Worm (Caenorhabditis elegans) whole organism, L4 larva: ENCODE results near the gene kdp-1.

Experiments used
- F26F4.8 ChIP-seq: fragments of 200-800 bp; sonication (Bioruptor generic); conservative IDR thresholded peaks from 2 replicates; pipeline ENCODE4 v1.3.6; 2022; ENCODE audit warnings: missing genetic modification characterization, missing compliant biosample characterization
- F49E8.2 ChIP-seq: sonication (generic microtip); optimal IDR thresholded peaks from 2 replicates; lab custom pipeline; 2016; ENCODE audit warnings: missing compliant biosample characterization, mild to moderate bottlenecking, missing genetic modification characterization, borderline replicate concordance
- T20F7.1 ChIP-seq: fragments of 200-800 bp; sonication (Bioruptor generic); optimal IDR thresholded peaks from 2 replicates; lab custom pipeline; 2018; ENCODE audit warnings: mild to moderate bottlenecking, missing genetic modification characterization, missing compliant biosample characterization
- Y105C5A.15 ChIP-seq: fragments of 200-800 bp; sonication (Bioruptor generic); IDR thresholded peaks from 2 replicates; pipeline ENCODE4 v1.3.6; 2022; ENCODE audit warnings: missing genetic modification characterization, missing compliant biosample characterization
- Y5F2A.4 ChIP-seq: fragments of 200-800 bp; sonication (Bioruptor generic); optimal IDR thresholded peaks from 2 replicates; lab custom pipeline; 2018; ENCODE audit warnings: mild to moderate bottlenecking, missing genetic modification characterization, missing compliant biosample characterization
- Y75B8A.6 ChIP-seq: fragments of 200-800 bp; sonication (Bioruptor generic); IDR thresholded peaks from 2 replicates; pipeline ENCODE4 v1.3.6; 2022; ENCODE audit warnings: missing genetic modification reagents, missing genetic modification characterization, missing compliant biosample characterization
- ZK337.2 ChIP-seq: fragments of 200-800 bp; sonication (Bioruptor generic); IDR thresholded peaks from 2 replicates; pipeline ENCODE4 v1.3.6; 2022; ENCODE audit warnings: missing genetic modification reagents, missing genetic modification characterization, missing compliant biosample characterization
- ama-1 ChIP-seq: fragments of 150-350 bp; optimal IDR thresholded peaks from 2 replicates; lab custom pipeline; 2014; ENCODE audit warnings: inconsistent platforms, mixed read lengths
- ceh-32 ChIP-seq: sonication (generic microtip); optimal IDR thresholded peaks from 2 replicates; lab custom pipeline; 2016; ENCODE audit warnings: mild to moderate bottlenecking, missing genetic modification characterization, missing compliant biosample characterization; ENCODE audit not compliant: poor library complexity
- ceh-82 ChIP-seq: sonication (generic microtip); optimal IDR thresholded peaks from 2 replicates; lab custom pipeline; 2017; ENCODE audit warnings: missing biosample characterization, missing genetic modification characterization
- ctbp-1 ChIP-seq: fragments of 200-800 bp; sonication (Bioruptor generic); IDR thresholded peaks from 2 replicates; pipeline ENCODE4 v1.3.6; 2022; ENCODE audit warnings: missing genetic modification reagents, missing genetic modification characterization, missing compliant biosample characterization
- daf-8 ChIP-seq: fragments of 200-800 bp; sonication (Bioruptor generic); IDR thresholded peaks from 2 replicates; pipeline ENCODE4 v1.3.6; 2022; ENCODE audit warnings: missing genetic modification characterization, missing compliant biosample characterization
- dpl-1 ChIP-seq: fragments of 150-350 bp; optimal IDR thresholded peaks from 2 replicates; lab custom pipeline; 2014; ENCODE audit warnings: missing biosample characterization, missing genetic modification reagents, missing genetic modification characterization
- duxl-1 ChIP-seq: sonication (generic microtip); optimal IDR thresholded peaks from 2 replicates; lab custom pipeline; 2016; ENCODE audit warnings: mild to moderate bottlenecking, missing genetic modification characterization, moderate library complexity, missing compliant biosample characterization; ENCODE audit not compliant: poor library complexity
- fos-1 ChIP-seq: fragments of 150-350 bp; optimal IDR thresholded peaks from 2 replicates; lab custom pipeline; 2014; ENCODE audit warnings: missing biosample characterization, missing genetic modification characterization
- hlh-11 ChIP-seq: fragments of 200-800 bp; sonication (Bioruptor generic); optimal IDR thresholded peaks from 2 replicates; lab custom pipeline; 2018; ENCODE audit warnings: mild to moderate bottlenecking, missing genetic modification characterization, missing compliant biosample characterization
- hlh-30 ChIP-seq: sonication (generic microtip); optimal IDR thresholded peaks from 2 replicates; lab custom pipeline; 2017; ENCODE audit warnings: antibody characterized with exemption, mild to moderate bottlenecking, missing genetic modification characterization, missing compliant biosample characterization; ENCODE audit not compliant: insufficient read depth
- hmg-1.1 ChIP-seq: fragments of 200-800 bp; sonication (Bioruptor generic); IDR thresholded peaks from 2 replicates; pipeline ENCODE4 v1.3.6; 2022; ENCODE audit warnings: missing genetic modification reagents, missing genetic modification characterization, missing compliant biosample characterization
- jun-1 ChIP-seq: fragments of 150-350 bp; optimal IDR thresholded peaks from 2 replicates; lab custom pipeline; 2014; ENCODE audit warnings: missing biosample characterization, missing genetic modification reagents, missing genetic modification characterization
- lim-7 ChIP-seq: fragments of 200-800 bp; sonication (Bioruptor generic); IDR thresholded peaks from 2 replicates; pipeline ENCODE4 v1.3.6; 2022; ENCODE audit warnings: missing genetic modification characterization, missing compliant biosample characterization
- lin-13 ChIP-seq: fragments of 150-350 bp; optimal IDR thresholded peaks from 2 replicates; lab custom pipeline; 2014; ENCODE audit warnings: missing biosample characterization, missing genetic modification reagents, missing genetic modification characterization
- lin-29 ChIP-seq: fragments of 200-800 bp; sonication (Bioruptor generic); IDR thresholded peaks from 2 replicates; pipeline ENCODE4 v1.3.6; 2022; ENCODE audit warnings: missing genetic modification reagents, missing genetic modification characterization, missing compliant biosample characterization
- lin-38 ChIP-seq: fragments of 200-800 bp; sonication (Bioruptor generic); IDR thresholded peaks from 2 replicates; pipeline ENCODE4 v1.3.6; 2022; ENCODE audit warnings: missing genetic modification reagents, missing genetic modification characterization, missing compliant biosample characterization
- lir-3 ChIP-seq: sonication (generic microtip); optimal IDR thresholded peaks from 2 replicates; lab custom pipeline; 2016; ENCODE audit warnings: mild to moderate bottlenecking, missing genetic modification characterization, missing compliant biosample characterization
- madf-5 ChIP-seq, 2 experiments: fragments of 200-800 bp; sonication (Bioruptor generic); IDR thresholded peaks; 2 replicates each; pipeline ENCODE4 v1.3.6; 2022; ENCODE audit warnings: missing compliant biosample characterization in 2 of 2, missing genetic modification characterization in 2 of 2
- mxl-2 ChIP-seq: fragments of 200-800 bp; sonication (Bioruptor generic); conservative IDR thresholded peaks from 2 replicates; pipeline ENCODE4 v1.3.6; 2022; ENCODE audit warnings: missing genetic modification reagents, missing genetic modification characterization, missing compliant biosample characterization
- nhr-102 ChIP-seq: sonication (generic microtip); optimal IDR thresholded peaks from 2 replicates; lab custom pipeline; 2016; ENCODE audit warnings: mild to moderate bottlenecking, missing genetic modification characterization, moderate library complexity, missing compliant biosample characterization
- nhr-11 ChIP-seq: fragments of 150-350 bp; optimal IDR thresholded peaks from 2 replicates; lab custom pipeline; 2014; ENCODE audit warnings: missing biosample characterization, missing genetic modification characterization
- nhr-41 ChIP-seq: fragments of 200-800 bp; sonication (Bioruptor generic); IDR thresholded peaks from 2 replicates; pipeline ENCODE4 v1.3.6; 2022; ENCODE audit warnings: missing genetic modification reagents, missing genetic modification characterization, missing compliant biosample characterization
- pqm-1 ChIP-seq: sonication (generic microtip); optimal IDR thresholded peaks from 2 replicates; lab custom pipeline; 2017; ENCODE audit warnings: missing biosample characterization, missing genetic modification characterization
- saeg-2 ChIP-seq: fragments of 200-800 bp; sonication (Bioruptor generic); IDR thresholded peaks from 2 replicates; pipeline ENCODE4 v1.3.6; 2022; ENCODE audit warnings: missing genetic modification reagents, missing genetic modification characterization, missing compliant biosample characterization
- set-16 ChIP-seq: fragments of 200-800 bp; sonication (Bioruptor generic); IDR thresholded peaks from 2 replicates; pipeline ENCODE4 v1.3.6; 2022; ENCODE audit warnings: missing genetic modification reagents, missing genetic modification characterization, missing compliant biosample characterization
- skn-1 ChIP-seq: fragments of 150-350 bp; optimal IDR thresholded peaks from 2 replicates; lab custom pipeline; 2014; ENCODE audit warnings: missing biosample characterization, missing genetic modification characterization
- snpc-4 ChIP-seq: fragments of 150-350 bp; optimal IDR thresholded peaks from 2 replicates; lab custom pipeline; 2014; ENCODE audit warnings: missing biosample characterization, missing genetic modification characterization
- spr-1 ChIP-seq: sonication (generic microtip); optimal IDR thresholded peaks from 2 replicates; lab custom pipeline; 2016; ENCODE audit warnings: mild to moderate bottlenecking, missing genetic modification characterization, missing compliant biosample characterization
- tra-1 ChIP-seq: fragments of 200-800 bp; sonication (Bioruptor generic); IDR thresholded peaks from 2 replicates; pipeline ENCODE4 v1.3.6; 2022; ENCODE audit warnings: missing genetic modification reagents, missing genetic modification characterization, missing compliant biosample characterization
- unc-130 ChIP-seq: sonication (generic microtip); optimal IDR thresholded peaks from 2 replicates; lab custom pipeline; 2016; ENCODE audit warnings: missing genetic modification reagents, missing genetic modification characterization, missing compliant biosample characterization
- unc-39 ChIP-seq: sonication (generic microtip); optimal IDR thresholded peaks from 2 replicates; lab custom pipeline; 2017; ENCODE audit warnings: missing biosample characterization, missing genetic modification characterization
- vab-7 ChIP-seq: fragments of 200-800 bp; sonication (Bioruptor generic); IDR thresholded peaks from 2 replicates; pipeline ENCODE4 v1.3.6; 2022; ENCODE audit warnings: missing genetic modification reagents, missing genetic modification characterization, missing compliant biosample characterization
- zfp-3 ChIP-seq: fragments of 200-800 bp; sonication (Bioruptor generic); conservative IDR thresholded peaks from 2 replicates; pipeline ENCODE4 v1.3.6; 2022; ENCODE audit warnings: missing genetic modification reagents, missing genetic modification characterization, missing compliant biosample characterization

kdp-1 gene

DNA sequence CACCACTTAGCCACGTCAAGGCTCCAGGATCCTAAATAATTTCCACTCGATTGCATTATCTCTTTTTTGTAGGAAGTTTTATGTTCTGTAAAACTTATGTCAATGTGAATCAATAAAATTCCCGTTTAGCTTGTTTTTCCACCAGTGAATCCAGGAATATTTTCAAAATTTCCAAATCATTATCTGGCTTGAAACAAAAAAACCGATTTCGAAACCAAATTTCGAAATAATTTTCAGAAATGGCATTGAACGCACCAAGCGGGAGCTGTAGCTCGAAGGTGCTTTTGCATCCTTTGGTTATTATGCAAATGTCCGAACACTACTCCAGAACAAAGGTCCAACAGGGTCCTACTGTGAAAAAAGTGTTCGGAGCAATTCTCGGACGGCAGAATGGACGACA, 603 bp downstream of the kdp-1 start, which contains the start of gene csn-6 (continued):
- no peak for TF ChIP-seq skn-1
- no peak for TF ChIP-seq jun-1 (tag; lab: Kevin White, UChicago)
- TF ChIP-seq Y75B8A.6 (GFP tag; lab: Robert Waterston, UW) = no peak
- TF ChIP-seq ama-1 (lab: Kevin White, UChicago) = peak; percentile 51
- no peak for TF ChIP-seq ZK337.2 (GFP tag; lab: Robert Waterston, UW)
- TF ChIP-seq T20F7.1 (GFP tag; lab: Kevin White, UChicago) = no peak
- TF ChIP-seq F49E8.2 = no peak
- TF ChIP-seq saeg-2 (GFP tag; lab: Robert Waterston, UW) = no peak
- no peak for TF ChIP-seq fos-1 (tag; lab: Kevin White, UChicago)
- no peak for TF ChIP-seq unc-39

DNA sequence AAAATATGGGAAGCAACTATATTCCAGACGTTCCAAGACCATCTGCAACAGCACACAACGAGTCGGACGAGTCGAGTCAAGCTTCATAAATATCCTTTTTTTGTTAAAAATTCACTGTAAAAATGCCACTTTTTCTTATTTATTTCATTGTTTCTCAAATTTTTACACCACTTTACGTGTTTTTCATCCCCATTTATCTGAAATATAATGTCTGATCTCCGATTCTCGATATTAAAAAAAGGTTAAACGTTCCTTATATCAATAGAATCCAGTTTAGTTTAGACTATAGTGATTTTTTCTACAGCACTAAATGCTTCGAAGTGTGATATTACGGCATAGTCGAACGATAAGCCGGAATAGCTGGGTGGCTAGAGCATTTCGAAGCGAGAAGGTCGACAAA, 3.5 kb downstream of the kdp-1 start, which contains the start of gene Y67H2A.7:
Gene Y67H2A.7 (plus strand): TSS at position 301 of the 400 bp plus-strand sequence.
- TF ChIP-seq set-16 (GFP tag; lab: Robert Waterston, UW) (no peak), hlh-11 (tag; lab: Kevin White, UChicago) (no peak), Y5F2A.4 (no peak), ctbp-1 (GFP tag; lab: Robert Waterston, UW) (no peak), unc-130 (GFP tag; lab: Kevin White, UChicago) (no peak), ceh-32 (tag; lab: Kevin White, UChicago) (no peak), F26F4.8 (GFP tag; lab: Robert Waterston, UW) (no peak), pqm-1 (tag; lab: Kevin White, UChicago) (no peak), lir-3 (tag; lab: Kevin White, UChicago) (no peak), lin-13 (GFP tag; lab: Kevin White, UChicago) (no peak), nhr-11 (no peak), duxl-1 (tag; lab: Kevin White, UChicago) (no peak), lin-29 (no peak), dpl-1 (GFP tag; lab: Kevin White, UChicago) (no peak), nhr-41 (GFP tag; lab: Robert Waterston, UW) (no peak)

DNA sequence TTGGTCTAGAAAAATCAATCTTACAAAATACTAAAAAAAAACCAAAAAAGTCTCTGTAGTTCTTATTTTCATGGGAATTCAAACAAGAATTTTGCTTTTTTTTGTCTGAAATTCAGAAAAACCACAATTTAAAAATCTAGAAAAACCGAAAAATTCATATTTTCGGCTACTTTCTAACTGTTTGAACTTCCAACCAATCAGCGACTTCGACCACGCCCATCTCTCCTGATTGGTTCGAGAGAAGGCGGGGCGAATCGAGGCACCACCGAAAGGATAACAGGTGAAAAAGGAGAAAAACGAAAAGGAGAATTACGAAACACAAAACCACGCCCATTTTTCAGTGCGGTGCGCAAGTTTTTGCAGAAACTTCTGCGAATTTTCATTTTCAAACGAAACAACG, 4.8 kb downstream of the kdp-1 start:
- no peak for TF ChIP-seq lin-13 (GFP tag; lab: Kevin White, UChicago)
- TF ChIP-seq lin-38 (GFP tag; lab: Robert Waterston, UW) = no peak
- no peak for TF ChIP-seq lim-7
- no peak for TF ChIP-seq lir-3 (tag; lab: Kevin White, UChicago)
- TF ChIP-seq ceh-32 (tag; lab: Kevin White, UChicago) = no peak
- no peak for TF ChIP-seq mxl-2 (GFP tag; lab: Robert Waterston, UW)
- TF ChIP-seq snpc-4 (tag; lab: Kevin White, UChicago) = no peak
- TF ChIP-seq hmg-1.1 (GFP tag; lab: Robert Waterston, UW) = no peak
- TF ChIP-seq nhr-102 (tag; lab: Kevin White, UChicago) = no peak
- TF ChIP-seq daf-8 = no peak
- TF ChIP-seq hlh-30 (tag; lab: Kevin White, UChicago) = no peak
- no peak for TF ChIP-seq spr-1 (tag; lab: Kevin White, UChicago)
- TF ChIP-seq Y105C5A.15 = no peak

DNA sequence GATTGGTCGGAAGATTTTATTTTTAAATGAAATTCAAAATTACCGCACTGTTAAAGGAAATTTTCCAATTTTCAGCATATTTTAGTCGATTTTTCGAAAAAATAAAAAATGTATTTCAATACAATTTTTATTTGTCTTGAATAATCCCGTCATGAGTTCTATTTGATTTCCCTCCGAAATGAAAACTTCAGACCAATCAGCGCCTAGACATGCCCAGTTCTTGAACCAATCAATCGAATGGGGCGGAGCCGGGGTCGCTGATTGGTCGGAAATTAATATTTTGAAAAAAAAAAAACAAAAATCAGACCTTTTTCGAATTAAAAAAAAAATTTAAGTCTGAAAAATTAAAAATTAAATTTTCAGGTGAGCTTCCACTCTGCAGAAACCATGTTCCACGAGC, 9.6 kb downstream of the kdp-1 start:
- TF ChIP-seq madf-5 (GFP tag; IDR thresholded peaks at IDR 0.05; lab: Robert Waterston, UW) (no peak), ceh-82 (tag; lab: Kevin White, UChicago) (no peak), zfp-3 (GFP tag; lab: Robert Waterston, UW) (no peak), tra-1 (GFP tag; lab: Robert Waterston, UW) (no peak), T20F7.1 (GFP tag; lab: Kevin White, UChicago) (no peak), vab-7 (GFP tag; lab: Robert Waterston, UW) (no peak)
